Fruit fly (Drosophila melanogaster): ENCODE results near the gene CG15812.
A peak's percentile ranks its signal among the peaks of the same experiment; 100 is the strongest.

Gene CG15812

dm6 chr3L:3164951-3165350 is 5.2 kb downstream of the CG15812 start, which contains the start of gene CG32280 (continued):
- TF ChIP-seq luna (GFP tag; optimal IDR thresholded peaks at IDR 0.05) (no peak), ranshi (GFP tag; IDR thresholded peaks at IDR 0.05) (no peak), jing (GFP tag; optimal IDR thresholded peaks at IDR 0.05) (no peak), grau (tag; optimal IDR thresholded peaks at IDR 0.05) (peak; percentile 30), CG11456 (GFP tag; IDR thresholded peaks at IDR 0.05) (no peak), Max (GFP tag; optimal IDR thresholded peaks at IDR 0.05) (peak; percentile 33), repo (GFP tag; optimal IDR thresholded peaks at IDR 0.05) (no peak), CG9797 (GFP tag; optimal IDR thresholded peaks at IDR 0.05) (peak; percentile 77), Atf6 (GFP tag; IDR thresholded peaks at IDR 0.05) (peak; percentile 40; the same call in 1 of the 2 replicates), CG14014 (GFP tag; IDR thresholded peaks at IDR 0.05) (peak; percentile 16; the same call in 1 of the 2 replicates), CrebB (tag; optimal IDR thresholded peaks at IDR 0.05) (peak; percentile 35), Xrp1 (GFP tag; IDR thresholded peaks at IDR 0.05) (0 out of 2 replicates have a peak, but pooled peaks have one; percentile 5), eyg (GFP tag; optimal IDR thresholded peaks at IDR 0.05) (no peak), HLH4C (GFP tag; IDR thresholded peaks at IDR 0.05; ENCODE audit: partially characterized antibody) (peak; percentile 86), BEAF-32 (GFP tag; optimal IDR thresholded peaks at IDR 0.05) (peak; percentile 85), CG3847 (GFP tag; IDR thresholded peaks at IDR 0.05) (peak; percentile 41; the same call in 1 of the 2 replicates), vfl (GFP tag; optimal IDR thresholded peaks at IDR 0.05) (no peak), ems (GFP tag; optimal IDR thresholded peaks at IDR 0.05) (peak; percentile 22), CG2678 (tag; optimal IDR thresholded peaks at IDR 0.05) (no peak), CG13287 (GFP tag; IDR thresholded peaks at IDR 0.05; ENCODE audit: partially characterized antibody) (peak; percentile 91), chm (GFP tag; IDR thresholded peaks at IDR 0.05) (peak; percentile 40; the same call in 1 of the 2 replicates), CG10267 (tag; optimal IDR thresholded peaks at IDR 0.05) (peak; percentile 48), CG3407 (GFP tag; optimal IDR thresholded peaks at IDR 0.05) (no peak), tin (GFP tag; optimal IDR thresholded peaks at IDR 0.05) (no peak), ato (GFP tag; IDR thresholded peaks at IDR 0.05; ENCODE audit: partially characterized antibody) (peak; percentile 85), CG7987 (GFP tag; optimal IDR thresholded peaks at IDR 0.05) (no peak), sim (GFP tag; IDR thresholded peaks at IDR 0.05) (0 out of 2 replicates have a peak, but pooled peaks have one; percentile 19), Gug (GFP tag; IDR thresholded peaks at IDR 0.05) (peak; percentile 45; the same call in 2 of the 4 replicates), CG6683 (GFP tag; optimal IDR thresholded peaks at IDR 0.05) (peak; percentile 10), CG15073 (GFP tag; optimal IDR thresholded peaks at IDR 0.05) (no peak), CG17186 (GFP tag; optimal IDR thresholded peaks at IDR 0.05) (peak; percentile 4), Doc3 (GFP tag; IDR thresholded peaks at IDR 0.05; ENCODE audit: partially characterized antibody) (peak; percentile 74), CG1832 (GFP tag; optimal IDR thresholded peaks at IDR 0.05) (no peak), CG1529 (GFP tag; optimal IDR thresholded peaks at IDR 0.05) (no peak), CG34224 (GFP tag; IDR thresholded peaks at IDR 0.05; ENCODE audit: partially characterized antibody) (peak; percentile 90), knrl (GFP tag; IDR thresholded peaks at IDR 0.05; ENCODE audit: partially characterized antibody) (peak; percentile 80), CG30020 (tag; optimal IDR thresholded peaks at IDR 0.05) (peak; percentile 31), Dll (GFP tag; IDR thresholded peaks at IDR 0.05; ENCODE audit: partially characterized antibody) (peak; percentile 82), lmd (GFP tag; IDR thresholded peaks at IDR 0.05) (peak; percentile 17; the same call in 1 of the 2 replicates), CG3281 (GFP tag; optimal IDR thresholded peaks at IDR 0.05) (peak; percentile 24), CG34376 (GFP tag; optimal IDR thresholded peaks at IDR 0.05) (peak; percentile 69), Bteb2 (GFP tag; optimal IDR thresholded peaks at IDR 0.05) (peak; percentile 5), Dbx (GFP tag; IDR thresholded peaks at IDR 0.05) (no peak), HLH54F (GFP tag; optimal IDR thresholded peaks at IDR 0.05) (peak; percentile 3), PHDP (tag; optimal IDR thresholded peaks at IDR 0.05) (peak; percentile 4), CG3995 (GFP tag; optimal IDR thresholded peaks at IDR 0.05) (peak; percentile 77), CG2120 (GFP tag; optimal IDR thresholded peaks at IDR 0.05) (peak; percentile 51), CoRest (tag; optimal IDR thresholded peaks at IDR 0.05) (peak; percentile 26), Trl (optimal IDR thresholded peaks at IDR 0.05) (no peak), Trl (GFP tag; optimal IDR thresholded peaks at IDR 0.05) (peak; percentile 15), CG3065 (GFP tag; optimal IDR thresholded peaks at IDR 0.05) (no peak)
